Fruit fly (Drosophila melanogaster): ENCODE measurements around the gene nerfin-1.

The nerfin-1 gene

dm6 chr3L:903900-904299 is 5.0 kb upstream of the nerfin-1 start:
- TF ChIP-seq pan (optimal IDR thresholded peaks at IDR 0.05) = no peak
- TF ChIP-seq usp (GFP tag; optimal IDR thresholded peaks at IDR 0.05) = no peak
- TF ChIP-seq Dll (optimal IDR thresholded peaks at IDR 0.05) = no peak
- TF ChIP-seq psq (optimal IDR thresholded peaks at IDR 0.05) = no peak
- no peak for TF ChIP-seq EcR (GFP tag; optimal IDR thresholded peaks at IDR 0.05)
- no peak for TF ChIP-seq CG8478 (optimal IDR thresholded peaks at IDR 0.05)

DNA sequence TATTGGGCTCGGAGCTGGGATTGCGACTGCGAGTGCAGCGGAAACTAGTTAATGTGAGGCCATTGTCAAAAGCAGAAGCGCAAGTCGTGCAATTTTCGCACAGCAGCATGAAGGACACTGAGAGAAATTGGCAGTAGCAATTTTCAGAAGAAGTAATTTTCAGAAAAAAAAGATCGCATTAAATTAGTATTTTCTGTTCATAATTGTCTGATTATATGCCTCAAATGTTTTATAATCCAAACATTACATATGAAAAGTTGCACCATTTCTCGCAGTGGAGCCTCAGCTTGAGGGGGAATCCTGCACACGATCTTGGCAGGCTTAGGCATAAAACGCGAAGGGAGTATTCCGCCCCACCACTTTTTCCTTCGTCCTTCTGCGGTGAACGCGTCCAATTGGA is 4.5 kb upstream of the nerfin-1 start:
- TF ChIP-seq psq (optimal IDR thresholded peaks at IDR 0.05) (no peak), Dll (optimal IDR thresholded peaks at IDR 0.05) (no peak), CG8478 (optimal IDR thresholded peaks at IDR 0.05) (no peak), pan (optimal IDR thresholded peaks at IDR 0.05) (no peak), usp (GFP tag; optimal IDR thresholded peaks at IDR 0.05) (no peak), EcR (GFP tag; optimal IDR thresholded peaks at IDR 0.05) (no peak)

dm6 chr3L:904991-905745 is 3.7 kb upstream of the nerfin-1 start:
- TF ChIP-seq usp (GFP tag; optimal IDR thresholded peaks at IDR 0.05) = no peak
- no peak for TF ChIP-seq psq (optimal IDR thresholded peaks at IDR 0.05)
- TF ChIP-seq EcR (GFP tag; optimal IDR thresholded peaks at IDR 0.05) = no peak
- no peak for TF ChIP-seq CG8478 (optimal IDR thresholded peaks at IDR 0.05)

DNA sequence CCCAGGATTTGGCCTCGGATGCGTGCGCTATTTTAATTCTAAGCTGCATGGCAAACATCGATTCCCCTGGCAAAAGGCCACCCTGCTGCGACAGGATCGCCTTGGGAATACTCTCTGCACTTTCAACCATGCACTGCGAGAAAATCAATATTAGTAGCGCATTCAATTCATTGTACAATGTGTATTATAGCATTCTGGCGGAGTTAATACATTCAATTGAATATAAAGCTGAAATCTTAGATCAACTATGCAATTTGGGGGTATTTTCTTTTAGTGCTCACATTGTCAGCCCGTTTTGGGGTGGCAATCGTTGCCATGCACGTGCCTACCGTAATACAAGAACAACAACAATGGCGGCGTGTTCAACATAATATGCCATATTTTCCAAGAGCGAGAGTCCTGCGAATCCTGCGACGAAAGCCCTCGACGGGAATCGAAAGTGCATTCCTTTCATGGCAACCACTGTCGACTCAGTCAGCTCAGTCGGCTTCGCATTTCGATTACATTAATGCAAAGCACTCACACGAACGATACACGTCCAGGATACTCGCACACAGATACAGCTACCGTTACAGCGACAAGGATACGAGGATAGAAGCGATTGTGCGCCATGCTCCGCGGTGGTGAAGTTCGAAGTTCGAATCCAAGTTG is 1.1 kb upstream of the nerfin-1 start:
- TF ChIP-seq Dll (optimal IDR thresholded peaks at IDR 0.05) (no peak), CG8478 (optimal IDR thresholded peaks at IDR 0.05) (no peak), usp (GFP tag; optimal IDR thresholded peaks at IDR 0.05) (no peak), psq (optimal IDR thresholded peaks at IDR 0.05) (no peak), pan (optimal IDR thresholded peaks at IDR 0.05) (no peak), EcR (GFP tag; optimal IDR thresholded peaks at IDR 0.05) (no peak)

dm6 chr3L:912406-913369 is 3.8 kb downstream of the nerfin-1 start:
- TF ChIP-seq Dll (optimal IDR thresholded peaks at IDR 0.05) (no peak), CG8478 (optimal IDR thresholded peaks at IDR 0.05) (no peak), psq (optimal IDR thresholded peaks at IDR 0.05) (no peak), pan (optimal IDR thresholded peaks at IDR 0.05) (no peak), EcR (GFP tag; optimal IDR thresholded peaks at IDR 0.05) (no peak), usp (GFP tag; optimal IDR thresholded peaks at IDR 0.05) (no peak)

- TF ChIP-seq EcR (GFP tag; optimal IDR thresholded peaks at IDR 0.05) (no peak), CG8478 (optimal IDR thresholded peaks at IDR 0.05) (no peak), Dll (optimal IDR thresholded peaks at IDR 0.05) (no peak), pan (optimal IDR thresholded peaks at IDR 0.05) (no peak), psq (optimal IDR thresholded peaks at IDR 0.05) (no peak), usp (GFP tag; optimal IDR thresholded peaks at IDR 0.05) (no peak)
Observed at dm6 chr3L:913682-914081, 4.8 kb downstream of the nerfin-1 start, which contains the start of gene Glut1. Gene Glut1, plus strand, starts transcription at chr3L:914074.

dm6 chr3L:914852-915251 is 5.9 kb downstream of the nerfin-1 start:
- TF ChIP-seq CG8478 (optimal IDR thresholded peaks at IDR 0.05) (no peak), EcR (GFP tag; optimal IDR thresholded peaks at IDR 0.05) (no peak), pan (optimal IDR thresholded peaks at IDR 0.05) (no peak)

DNA sequence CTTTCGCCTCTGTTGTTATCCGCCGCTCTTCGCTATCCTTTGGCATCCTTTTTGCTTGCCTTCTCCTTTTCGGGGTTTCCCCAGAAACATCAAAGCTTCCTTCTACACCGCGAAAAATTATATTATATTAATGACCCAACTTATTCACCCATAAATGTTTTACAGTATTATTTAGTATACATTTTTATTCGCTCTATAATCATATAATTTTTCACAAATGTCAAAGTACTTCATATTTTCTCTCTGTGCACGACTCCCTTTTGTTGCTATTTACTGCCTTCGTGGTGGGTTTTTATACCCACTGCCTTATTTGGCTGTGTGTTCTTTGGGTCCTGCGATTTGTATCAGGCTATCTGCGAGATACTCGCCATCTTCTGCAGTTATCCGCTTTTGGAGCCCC is 8.3 kb downstream of the nerfin-1 start:
- TF ChIP-seq EcR (GFP tag; optimal IDR thresholded peaks at IDR 0.05) (no peak), Dll (optimal IDR thresholded peaks at IDR 0.05) (no peak), pan (optimal IDR thresholded peaks at IDR 0.05) (no peak), CG8478 (optimal IDR thresholded peaks at IDR 0.05) (no peak), usp (GFP tag; optimal IDR thresholded peaks at IDR 0.05) (no peak), psq (optimal IDR thresholded peaks at IDR 0.05) (no peak)

- TF ChIP-seq Dll (optimal IDR thresholded peaks at IDR 0.05) = no peak
- no peak for TF ChIP-seq psq (optimal IDR thresholded peaks at IDR 0.05)
- TF ChIP-seq pan (optimal IDR thresholded peaks at IDR 0.05) = no peak
- TF ChIP-seq CG8478 (optimal IDR thresholded peaks at IDR 0.05) = no peak
- no peak for TF ChIP-seq usp (GFP tag; optimal IDR thresholded peaks at IDR 0.05)
- TF ChIP-seq EcR (GFP tag; optimal IDR thresholded peaks at IDR 0.05) = no peak
Observed at dm6 chr3L:952152-952551, 43.2 kb downstream of the nerfin-1 start.

DNA sequence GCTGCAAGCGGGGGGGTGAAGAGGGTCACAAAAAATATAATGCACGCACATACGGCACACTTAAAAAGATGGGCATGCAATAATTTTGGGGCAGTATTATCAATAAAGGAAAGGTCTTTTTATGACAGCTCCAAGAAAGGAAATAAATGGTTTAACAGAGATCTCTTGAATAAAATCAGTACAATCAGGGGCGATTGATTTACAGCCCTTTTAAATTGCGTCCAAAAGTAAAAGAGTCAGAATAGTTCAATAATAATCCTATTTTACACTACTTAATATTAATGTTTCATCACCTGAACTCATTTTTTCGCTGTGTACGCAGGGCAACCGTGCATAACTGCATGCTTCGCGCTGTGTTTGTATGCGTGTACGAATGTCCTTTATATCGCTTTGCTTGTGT is 48.0 kb downstream of the nerfin-1 start:
- TF ChIP-seq EcR (GFP tag; optimal IDR thresholded peaks at IDR 0.05) (no peak), psq (optimal IDR thresholded peaks at IDR 0.05) (no peak), CG8478 (optimal IDR thresholded peaks at IDR 0.05) (no peak)

DNA sequence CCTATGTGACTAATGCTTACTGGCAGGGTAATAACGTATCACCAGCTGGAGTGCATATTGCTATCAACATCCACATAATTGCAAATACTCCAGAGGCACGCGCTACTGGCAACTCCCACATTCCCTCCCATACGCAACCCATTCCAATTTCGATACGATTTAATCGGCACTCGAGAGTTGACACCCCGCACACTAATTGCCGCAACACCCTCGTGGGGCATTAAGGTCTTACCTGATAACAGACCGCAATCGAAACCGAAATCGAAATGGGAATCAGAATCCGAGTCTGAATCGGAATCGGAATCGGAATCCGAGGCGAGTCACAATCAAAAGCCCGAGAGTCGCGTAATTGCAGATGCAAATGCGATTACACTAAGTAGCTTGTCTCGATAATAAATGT is 49.7 kb downstream of the nerfin-1 start:
- TF ChIP-seq EcR (GFP tag; optimal IDR thresholded peaks at IDR 0.05) = no peak

All from whole organism.